Worm (Caenorhabditis elegans): ENCODE measurements around the gene C26B9.5.

Gene C26B9.5

DNA sequence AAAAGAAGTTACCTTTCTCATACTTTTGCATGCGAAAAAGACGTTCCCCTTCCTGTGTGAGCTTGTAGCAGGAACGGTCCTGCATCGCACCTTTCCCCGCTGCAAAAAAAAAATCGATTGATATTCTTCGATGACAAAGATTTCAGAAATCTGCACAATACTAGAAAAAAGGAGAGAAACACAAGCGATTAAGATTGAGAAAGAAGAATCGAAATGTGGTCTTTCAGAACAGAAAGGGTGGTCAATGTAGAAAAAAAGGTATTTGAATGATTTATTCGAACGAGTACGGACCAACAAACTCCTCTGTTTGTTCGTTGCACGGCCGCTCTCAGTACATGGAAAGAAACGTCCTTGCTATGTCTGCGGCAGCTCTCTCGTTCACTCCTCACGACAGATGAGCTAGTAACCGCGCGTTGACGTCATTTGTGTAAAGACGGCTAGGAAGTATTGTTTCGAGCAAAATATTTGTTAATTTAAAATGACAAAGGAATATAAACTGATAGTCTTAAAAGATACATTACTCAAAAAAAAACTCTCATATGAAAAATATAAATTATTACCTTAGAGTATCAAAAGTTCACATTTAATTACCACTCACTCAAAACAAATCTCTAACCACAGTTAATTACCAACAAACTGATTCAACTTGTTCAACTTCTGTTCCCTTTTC, 31.2 kb upstream of the C26B9.5 start, which contains the start of gene ift-81:
Gene ift-81, plus strand, starts transcription at position 620 of the 670 bp plus-strand sequence.
- TF ChIP-seq lin-13 (tag; optimal IDR thresholded peaks at IDR 0.05) = peak; percentile 5
- no peak for TF ChIP-seq snpc-4 (tag; optimal IDR thresholded peaks at IDR 0.05)
- TF ChIP-seq mep-1 (tag; optimal IDR thresholded peaks at IDR 0.05) = peak; percentile 29
- TF ChIP-seq zip-8 (tag; optimal IDR thresholded peaks at IDR 0.05) = no peak
- TF ChIP-seq hlh-1 (tag; optimal IDR thresholded peaks at IDR 0.05) = peak; percentile 46
- peak; percentile 12 for TF ChIP-seq ces-1 (GFP tag; optimal IDR thresholded peaks at IDR 0.05)
- TF ChIP-seq ztf-11 (tag; optimal IDR thresholded peaks at IDR 0.05) = no peak
- no peak for TF ChIP-seq mls-2 (tag; optimal IDR thresholded peaks at IDR 0.05)

ce11 chrX:5303500-5303899, 25.8 kb upstream of the C26B9.5 start, which contains the start of gene ags-3:
Gene ags-3, minus strand, starts transcription at chrX:5303600.
- TF ChIP-seq sptf-1 (tag; optimal IDR thresholded peaks at IDR 0.05) = no peak
- no peak for TF ChIP-seq mab-5 (tag; optimal IDR thresholded peaks at IDR 0.05)
- TF ChIP-seq M03D4.4 (tag; optimal IDR thresholded peaks at IDR 0.05) = no peak
- TF ChIP-seq unc-120 (tag; optimal IDR thresholded peaks at IDR 0.05; ENCODE audit: poor library complexity, severe bottlenecking) = no peak
- TF ChIP-seq lsy-2 (tag; optimal IDR thresholded peaks at IDR 0.05) = no peak
- no peak for TF ChIP-seq sem-2 (GFP tag; optimal IDR thresholded peaks at IDR 0.05)

DNA sequence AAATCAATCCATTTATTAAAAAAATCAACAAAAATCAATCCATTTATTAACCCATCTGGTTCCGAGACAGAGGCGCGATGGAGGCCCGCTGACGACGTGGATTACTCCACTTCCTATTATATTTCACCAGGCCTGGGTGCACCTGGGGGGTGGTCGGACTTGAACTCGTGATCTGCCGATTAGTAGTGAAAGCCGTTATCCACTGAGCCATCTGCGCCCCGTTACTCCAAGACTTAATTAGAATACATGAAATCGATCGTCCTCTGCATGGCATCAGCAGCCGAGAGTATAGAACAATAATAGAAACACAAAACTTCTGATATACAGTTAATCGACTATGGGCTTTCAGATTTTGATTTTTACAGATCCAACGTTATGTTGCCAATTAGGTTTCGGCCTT, 19.7 kb upstream of the C26B9.5 start:
- no peak for TF ChIP-seq tbx-8 (GFP tag; optimal IDR thresholded peaks at IDR 0.05)
- no peak for TF ChIP-seq lsy-2 (tag; optimal IDR thresholded peaks at IDR 0.05)
- TF ChIP-seq elt-1 (tag; optimal IDR thresholded peaks at IDR 0.05; ENCODE audit: borderline replicate concordance, insufficient read depth) = no peak
- no peak for TF ChIP-seq nhr-28 (tag; optimal IDR thresholded peaks at IDR 0.05)
- TF ChIP-seq unc-39 (tag; optimal IDR thresholded peaks at IDR 0.05) = no peak
- TF ChIP-seq lin-32 (GFP tag; optimal IDR thresholded peaks at IDR 0.05) = no peak
- no peak for TF ChIP-seq lin-13 (tag; optimal IDR thresholded peaks at IDR 0.05)

- TF ChIP-seq tbx-8 (GFP tag; optimal IDR thresholded peaks at IDR 0.05) (no peak), bed-3 (GFP tag; optimal IDR thresholded peaks at IDR 0.05) (no peak), nhr-12 (tag; optimal IDR thresholded peaks at IDR 0.05) (no peak), elt-3 (tag; optimal IDR thresholded peaks at IDR 0.05) (no peak), elt-1 (tag; optimal IDR thresholded peaks at IDR 0.05; ENCODE audit: borderline replicate concordance, insufficient read depth) (no peak), mls-2 (tag; optimal IDR thresholded peaks at IDR 0.05) (no peak), lsy-2 (tag; optimal IDR thresholded peaks at IDR 0.05) (no peak), sptf-1 (tag; optimal IDR thresholded peaks at IDR 0.05) (no peak), unc-120 (tag; optimal IDR thresholded peaks at IDR 0.05; ENCODE audit: poor library complexity, severe bottlenecking) (no peak), mab-5 (tag; optimal IDR thresholded peaks at IDR 0.05) (no peak), unc-62 (GFP tag; optimal IDR thresholded peaks at IDR 0.05) (no peak), M03D4.4 (tag; optimal IDR thresholded peaks at IDR 0.05) (no peak), lin-13 (tag; optimal IDR thresholded peaks at IDR 0.05) (no peak)
Measured at ce11 chrX:5311174-5311573, 18.1 kb upstream of the C26B9.5 start.

DNA sequence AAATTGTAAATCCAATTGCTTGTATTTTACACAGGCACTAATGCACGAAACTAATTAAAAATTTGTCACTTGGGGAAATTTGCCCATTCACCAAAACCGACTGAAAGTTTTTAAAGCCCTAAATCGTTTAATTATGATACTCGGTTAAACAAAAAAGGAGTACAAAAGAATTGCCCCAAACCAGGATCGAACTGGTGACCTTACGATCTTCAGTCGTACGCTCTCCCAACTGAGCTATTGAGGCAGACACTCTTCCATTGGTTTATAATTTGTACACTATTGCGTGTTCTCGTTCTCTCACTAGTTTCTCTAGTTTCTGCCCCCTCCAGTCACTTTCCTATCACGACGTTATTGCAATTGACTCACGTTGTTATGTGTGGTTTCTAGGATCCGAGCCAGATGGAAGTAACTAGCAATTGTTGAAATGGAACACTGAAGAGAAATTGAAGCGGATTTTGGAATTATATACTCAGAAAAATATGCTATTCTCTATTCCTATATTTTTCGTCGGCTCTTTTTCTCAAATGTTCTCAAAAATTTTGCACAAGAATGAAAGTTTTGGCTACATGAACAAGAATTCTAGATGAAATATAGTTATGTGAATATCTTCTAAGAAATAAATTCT, 10.0 kb upstream of the C26B9.5 start:
- TF ChIP-seq snpc-4 (tag; optimal IDR thresholded peaks at IDR 0.05) (no peak), unc-120 (tag; optimal IDR thresholded peaks at IDR 0.05; ENCODE audit: poor library complexity, severe bottlenecking) (peak; percentile 84), elt-1 (tag; optimal IDR thresholded peaks at IDR 0.05; ENCODE audit: borderline replicate concordance, insufficient read depth) (no peak), elt-3 (tag; optimal IDR thresholded peaks at IDR 0.05) (no peak), flh-1 (GFP tag; optimal IDR thresholded peaks at IDR 0.05) (peak; percentile 53), lsy-2 (tag; optimal IDR thresholded peaks at IDR 0.05) (no peak), nhr-2 (tag; optimal IDR thresholded peaks at IDR 0.05) (no peak), nhr-237 (tag; optimal IDR thresholded peaks at IDR 0.05) (no peak), nhr-28 (tag; optimal IDR thresholded peaks at IDR 0.05) (no peak), unc-62 (GFP tag; optimal IDR thresholded peaks at IDR 0.05) (peak; percentile 30), nhr-76 (tag; optimal IDR thresholded peaks at IDR 0.05) (no peak), ceh-83 (GFP tag; optimal IDR thresholded peaks at IDR 0.05) (peak; percentile 86), ceh-39 (tag; optimal IDR thresholded peaks at IDR 0.05) (no peak), hlh-1 (tag; optimal IDR thresholded peaks at IDR 0.05) (peak; percentile 19), ztf-11 (tag; optimal IDR thresholded peaks at IDR 0.05) (no peak), M03D4.4 (tag; optimal IDR thresholded peaks at IDR 0.05) (peak; percentile 79), mab-5 (tag; optimal IDR thresholded peaks at IDR 0.05) (no peak), sem-2 (GFP tag; optimal IDR thresholded peaks at IDR 0.05) (peak; percentile 75), cnd-1 (tag; optimal IDR thresholded peaks at IDR 0.05) (peak; percentile 76), zip-8 (tag; optimal IDR thresholded peaks at IDR 0.05) (no peak), ham-2 (GFP tag; optimal IDR thresholded peaks at IDR 0.05) (peak; percentile 65), sptf-1 (tag; optimal IDR thresholded peaks at IDR 0.05) (peak; percentile 83), bed-3 (GFP tag; optimal IDR thresholded peaks at IDR 0.05) (peak; percentile 72), drap-1 (GFP tag; optimal IDR thresholded peaks at IDR 0.05) (peak; percentile 85), mls-2 (tag; optimal IDR thresholded peaks at IDR 0.05) (peak; percentile 72), ces-1 (GFP tag; optimal IDR thresholded peaks at IDR 0.05) (no peak), mep-1 (tag; optimal IDR thresholded peaks at IDR 0.05) (peak; percentile 25), nhr-12 (tag; optimal IDR thresholded peaks at IDR 0.05) (no peak), pha-4 (tag; optimal IDR thresholded peaks at IDR 0.05) (peak; percentile 15), blmp-1 (tag; optimal IDR thresholded peaks at IDR 0.05) (no peak), ceh-43 (GFP tag; optimal IDR thresholded peaks at IDR 0.05) (peak; percentile 86), lin-32 (GFP tag; optimal IDR thresholded peaks at IDR 0.05) (peak; percentile 72), tbx-8 (GFP tag; optimal IDR thresholded peaks at IDR 0.05) (peak; percentile 62), lin-13 (tag; optimal IDR thresholded peaks at IDR 0.05) (no peak), unc-39 (tag; optimal IDR thresholded peaks at IDR 0.05) (no peak)
